Fruit fly (Drosophila melanogaster) whole organism, embryonic: ENCODE data around the gene stck.

Experiments used
- Atf3 ChIP-seq: fragments of 200-800 bp; sonication (Bioruptor generic); optimal IDR thresholded peaks from 3 replicates; lab custom pipeline; 2016; ENCODE audit warnings: missing biosample characterization, missing genetic modification characterization
- B-H2 ChIP-seq: fragments of 200-800 bp; sonication (Bioruptor generic); optimal IDR thresholded peaks from 2 replicates; lab custom pipeline; 2018; ENCODE audit warnings: missing biosample characterization, mild to moderate bottlenecking, missing genetic modification characterization
- BtbVII ChIP-seq: fragments of 200-800 bp; sonication (Bioruptor generic); optimal IDR thresholded peaks from 3 replicates; lab custom pipeline; 2017; ENCODE audit warnings: missing biosample characterization, mild to moderate bottlenecking, missing genetic modification characterization
- CG10543 ChIP-seq: fragments of 200-800 bp; sonication (Bioruptor generic); optimal IDR thresholded peaks from 3 replicates; lab custom pipeline; 2017; ENCODE audit warnings: missing biosample characterization, mild to moderate bottlenecking, missing genetic modification characterization, moderate library complexity
- CG11456 ChIP-seq: fragments of 200-800 bp; sonication (Bioruptor generic); IDR thresholded peaks from 3 replicates; pipeline ENCODE4 v1.3.6; 2022; ENCODE audit warnings: missing biosample characterization, missing genetic modification characterization
- CG12071 ChIP-seq: fragments of 200-800 bp; sonication (Bioruptor generic); optimal IDR thresholded peaks from 3 replicates; lab custom pipeline; 2018; ENCODE audit warnings: missing biosample characterization, mild to moderate bottlenecking, missing genetic modification characterization
- CG12744 ChIP-seq: fragments of 200-800 bp; sonication (Bioruptor generic); optimal IDR thresholded peaks from 2 replicates; lab custom pipeline; 2016; ENCODE audit warnings: missing biosample characterization, missing genetic modification characterization
- CG12769 ChIP-seq: fragments of 200-800 bp; sonication (Bioruptor generic); optimal IDR thresholded peaks from 2 replicates; lab custom pipeline; 2019; ENCODE audit warnings: missing biosample characterization, mild to moderate bottlenecking, missing genetic modification characterization, moderate library complexity
- CG13287 ChIP-seq: fragments of 200-800 bp; sonication (Bioruptor generic); IDR thresholded peaks from 2 replicates; pipeline ENCODE4 v1.3.6; 2022; ENCODE audit warnings: missing biosample characterization, missing genetic modification characterization; ENCODE audit not compliant: partially characterized antibody
- CG13894 ChIP-seq: fragments of 200-800 bp; sonication (Bioruptor generic); optimal IDR thresholded peaks from 3 replicates; lab custom pipeline; 2018; ENCODE audit warnings: missing biosample characterization, mild to moderate bottlenecking, missing genetic modification characterization, moderate library complexity
- CG14860 ChIP-seq: fragments of 200-800 bp; sonication (Bioruptor generic); IDR thresholded peaks from 3 replicates; pipeline ENCODE4 v1.3.6; 2022; ENCODE audit warnings: missing biosample characterization, missing genetic modification characterization; ENCODE audit not compliant: partially characterized antibody
- CG15269 ChIP-seq: fragments of 200-800 bp; sonication (Bioruptor generic); optimal IDR thresholded peaks from 2 replicates; lab custom pipeline; 2018; ENCODE audit warnings: missing biosample characterization, mild to moderate bottlenecking, missing genetic modification characterization, moderate library complexity
- CG1647 ChIP-seq: fragments of 200-800 bp; sonication (Bioruptor generic); optimal IDR thresholded peaks from 3 replicates; lab custom pipeline; 2016; ENCODE audit warnings: missing biosample characterization, missing genetic modification characterization
- CG1792 ChIP-seq: fragments of 200-800 bp; sonication (Bioruptor generic); optimal IDR thresholded peaks from 2 replicates; lab custom pipeline; 2016; ENCODE audit warnings: missing biosample characterization, missing genetic modification characterization
- CG18599 ChIP-seq: fragments of 200-800 bp; sonication (Bioruptor generic); optimal IDR thresholded peaks from 3 replicates; lab custom pipeline; 2017; ENCODE audit warnings: missing biosample characterization, missing genetic modification characterization, mild to moderate bottlenecking, moderate library complexity, missing genetic modification reagents
- CG2199 ChIP-seq: fragments of 200-800 bp; sonication (Bioruptor generic); IDR thresholded peaks from 3 replicates; pipeline ENCODE4 v1.3.6; 2022; ENCODE audit warnings: missing biosample characterization, missing genetic modification characterization
- CG2712 ChIP-seq: fragments of 200-800 bp; optimal IDR thresholded peaks from 3 replicates; lab custom pipeline; 2019; ENCODE audit warnings: missing biosample characterization, mild to moderate bottlenecking, missing genetic modification characterization, moderate library complexity
- CG30403 ChIP-seq: fragments of 200-800 bp; sonication (Bioruptor generic); optimal IDR thresholded peaks from 3 replicates; lab custom pipeline; 2016; ENCODE audit warnings: missing biosample characterization, missing genetic modification characterization
- CG32767 ChIP-seq: fragments of 200-800 bp; sonication (Bioruptor generic); IDR thresholded peaks from 2 replicates; pipeline ENCODE4 v1.3.6; 2022; ENCODE audit warnings: missing biosample characterization, missing genetic modification characterization
- CG34422 ChIP-seq: fragments of 200-800 bp; sonication (Bioruptor generic); IDR thresholded peaks from 3 replicates; pipeline ENCODE4 v1.3.6; 2022; ENCODE audit warnings: missing biosample characterization, missing genetic modification characterization
- CG5180 ChIP-seq: fragments of 200-800 bp; sonication (Bioruptor generic); optimal IDR thresholded peaks from 3 replicates; lab custom pipeline; 2017; ENCODE audit warnings: missing biosample characterization, missing genetic modification characterization, mild to moderate bottlenecking, moderate library complexity, missing genetic modification reagents
- CG6813 ChIP-seq: fragments of 200-800 bp; sonication (Bioruptor generic); optimal IDR thresholded peaks from 2 replicates; lab custom pipeline; 2017; ENCODE audit warnings: missing biosample characterization, missing genetic modification characterization, mild to moderate bottlenecking, moderate library complexity, missing genetic modification reagents
- CG8290 ChIP-seq, 3 experiments: fragments of 200-800 bp; sonication (Bioruptor generic); optimal IDR thresholded peaks; 2 replicates each; lab custom pipeline; 2016 to 2019; ENCODE audit warnings: missing biosample characterization in 3 of 3, missing genetic modification characterization in 3 of 3, mild to moderate bottlenecking in 2 of 3, moderate library complexity in 1 of 3
- CG9817 ChIP-seq: fragments of 200-800 bp; sonication (Bioruptor generic); optimal IDR thresholded peaks from 2 replicates; lab custom pipeline; 2018; ENCODE audit warnings: missing biosample characterization, mild to moderate bottlenecking, missing genetic modification characterization, moderate library complexity
- Deaf1 ChIP-seq: fragments of 200-800 bp; optimal IDR thresholded peaks from 3 replicates; lab custom pipeline; 2019; ENCODE audit warnings: missing biosample characterization, mild to moderate bottlenecking, missing genetic modification characterization, moderate library complexity
- Dip2 ChIP-seq: fragments of 200-800 bp; sonication (Bioruptor generic); IDR thresholded peaks from 2 replicates; pipeline ENCODE4 v1.3.6; 2022; ENCODE audit warnings: missing biosample characterization, missing genetic modification characterization
- Dll ChIP-seq: fragments of 200-800 bp; sonication (Bioruptor generic); IDR thresholded peaks from 4 replicates; pipeline ENCODE4 v1.3.6; 2022; ENCODE audit warnings: missing biosample characterization, missing genetic modification characterization; ENCODE audit not compliant: partially characterized antibody
- E2f2 ChIP-seq: fragments of 200-800 bp; sonication (Bioruptor generic); IDR thresholded peaks from 2 replicates; pipeline ENCODE4 v1.3.6; 2022; ENCODE audit warnings: missing biosample characterization, missing genetic modification characterization
- Ets97D ChIP-seq: fragments of 200-800 bp; sonication (Bioruptor generic); optimal IDR thresholded peaks from 3 replicates; lab custom pipeline; 2016; ENCODE audit warnings: missing biosample characterization, missing genetic modification characterization
- Hr39 ChIP-seq: fragments of >200 bp; optimal IDR thresholded peaks from 2 replicates; lab custom pipeline; 2017
- NfI ChIP-seq: fragments of 200-800 bp; sonication (Bioruptor generic); optimal IDR thresholded peaks from 3 replicates; lab custom pipeline; 2018; ENCODE audit warnings: missing biosample characterization, mild to moderate bottlenecking, missing genetic modification characterization, moderate library complexity
- Pdp1 ChIP-seq, 2 experiments: fragments of 200-800 bp; sonication (Bioruptor generic); optimal IDR thresholded peaks; 3 replicates each; lab custom pipeline; 2016; ENCODE audit warnings: missing biosample characterization in 2 of 2, missing genetic modification characterization in 2 of 2, mild to moderate bottlenecking in 1 of 2, moderate library complexity in 1 of 2
- Stat92E ChIP-seq, 3 experiments: fragments of >200 bp in 2 of 3; fragments of 200-800 bp in 1 of 3; sonication (Bioruptor generic) in 1 of 3; optimal IDR thresholded peaks; 2 replicates each; lab custom pipeline; 2017 to 2019; ENCODE audit warnings: missing biosample characterization in 3 of 3, missing genetic modification characterization in 3 of 3, mild to moderate bottlenecking in 1 of 3, moderate library complexity in 1 of 3
- chinmo ChIP-seq: fragments of 200-800 bp; sonication (Bioruptor generic); IDR thresholded peaks from 4 replicates; pipeline ENCODE4 v1.3.6; 2022; ENCODE audit warnings: missing biosample characterization, missing genetic modification characterization; ENCODE audit not compliant: partially characterized antibody
- en ChIP-seq: fragments of 200-800 bp; sonication (Bioruptor generic); optimal IDR thresholded peaks from 2 replicates; lab custom pipeline; 2016; ENCODE audit warnings: missing biosample characterization, missing genetic modification characterization
- eve ChIP-seq, 2 experiments: fragments of >200 bp; optimal IDR thresholded peaks; 2 replicates each; lab custom pipeline; 2017; ENCODE audit warnings: missing biosample characterization in 2 of 2, missing genetic modification characterization in 2 of 2
- fu2 ChIP-seq: fragments of 200-800 bp; sonication (Bioruptor generic); optimal IDR thresholded peaks from 2 replicates; lab custom pipeline; 2016; ENCODE audit warnings: missing biosample characterization, missing genetic modification characterization
- insv ChIP-seq, 2 experiments: fragments of 200-800 bp; sonication (Bioruptor generic); optimal IDR thresholded peaks; 3 replicates each; lab custom pipeline; 2016 to 2018; ENCODE audit warnings: missing biosample characterization in 2 of 2, missing genetic modification characterization in 2 of 2
- kay ChIP-seq: fragments of 200-800 bp; sonication (Bioruptor generic); optimal IDR thresholded peaks from 2 replicates; lab custom pipeline; 2016; ENCODE audit warnings: missing biosample characterization, missing genetic modification characterization
- lab ChIP-seq: fragments of 200-800 bp; sonication (Bioruptor generic); optimal IDR thresholded peaks from 3 replicates; lab custom pipeline; 2017; ENCODE audit warnings: missing biosample characterization, missing genetic modification characterization, mild to moderate bottlenecking, moderate library complexity, missing genetic modification reagents
- mirr ChIP-seq: fragments of 200-800 bp; sonication (Bioruptor generic); optimal IDR thresholded peaks from 3 replicates; lab custom pipeline; 2018; ENCODE audit warnings: missing biosample characterization, mild to moderate bottlenecking, missing genetic modification characterization
- nmo ChIP-seq: fragments of 200-800 bp; sonication (Bioruptor generic); optimal IDR thresholded peaks from 2 replicates; lab custom pipeline; 2018; ENCODE audit warnings: missing biosample characterization, mild to moderate bottlenecking, missing genetic modification characterization, moderate library complexity
- pan ChIP-seq, 4 experiments: fragments of >200 bp in 3 of 4; fragments of 200-800 bp in 1 of 4; sonication (Bioruptor generic) in 1 of 4; optimal IDR thresholded peaks in 3 of 4; IDR thresholded peaks in 1 of 4; 2 replicates each; pipeline versions ENCODE4 v1.3.6 to Lab custom; 2017 to 2022; ENCODE audit warnings: missing biosample characterization in 2 of 4, missing genetic modification characterization in 2 of 4, mixed read lengths in 1 of 4
- row ChIP-seq: fragments of 200-800 bp; sonication (Bioruptor generic); IDR thresholded peaks from 3 replicates; pipeline ENCODE4 v1.3.6; 2022; ENCODE audit warnings: missing biosample characterization, missing genetic modification characterization
- sd ChIP-seq: fragments of 200-800 bp; sonication (Bioruptor generic); optimal IDR thresholded peaks from 3 replicates; lab custom pipeline; 2018; ENCODE audit warnings: missing biosample characterization, mild to moderate bottlenecking, missing genetic modification characterization, moderate library complexity
- twi ChIP-seq: fragments of 200-800 bp; optimal IDR thresholded peaks from 2 replicates; lab custom pipeline; 2019; ENCODE audit warnings: missing biosample characterization, mild to moderate bottlenecking, missing genetic modification characterization, moderate library complexity
- vvl ChIP-seq: fragments of 200-800 bp; sonication (Bioruptor generic); IDR thresholded peaks from 2 replicates; pipeline ENCODE4 v1.3.6; 2022; ENCODE audit warnings: missing biosample characterization, missing genetic modification characterization

stck gene

DNA sequence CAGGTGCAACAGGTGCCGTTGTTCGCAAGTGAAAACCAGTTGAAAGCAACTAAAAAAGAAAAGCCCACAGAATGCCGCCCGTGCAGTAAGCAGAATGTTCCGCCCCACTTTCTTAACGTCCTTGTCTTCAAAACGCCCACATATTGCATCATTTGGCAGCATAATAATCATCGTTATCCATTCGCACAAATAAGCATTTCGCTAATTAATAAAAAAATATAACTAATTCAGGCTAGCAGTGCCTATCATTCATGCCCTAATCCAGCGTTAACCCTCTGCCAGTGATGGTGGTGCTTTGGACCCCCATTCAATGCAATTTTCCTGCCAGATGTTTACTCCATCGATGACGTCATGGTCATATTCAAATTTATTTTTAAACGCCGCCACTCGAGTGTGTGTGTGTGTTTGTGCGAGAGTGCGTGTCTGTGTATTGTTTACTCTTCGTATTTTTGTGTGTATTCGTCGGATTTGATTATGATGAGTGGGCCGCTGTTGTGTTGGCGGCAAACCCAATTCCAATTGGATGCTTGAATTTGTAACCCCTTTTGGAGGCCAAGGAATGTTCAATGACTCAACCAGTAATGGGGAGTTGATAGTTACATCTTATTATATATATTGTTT, 704 bp downstream of the stck start:
- TF ChIP-seq CG12744 (GFP tag; lab: Kevin White, UChicago) (no peak), Dip2 (GFP tag; lab: Robert Waterston, UW) (no peak), insv (GFP tag; optimal IDR thresholded peaks at IDR 0.05; lab: Kevin White, UChicago) (peak in 1 of 2 experiments; percentile 83), CG9817 (tag; lab: Kevin White, UChicago) (no peak), B-H2 (GFP tag; lab: Kevin White, UChicago) (peak; percentile 27), fu2 (GFP tag; lab: Kevin White, UChicago) (no peak), NfI (GFP tag; lab: Kevin White, UChicago) (peak; percentile 25), CG2199 (GFP tag; lab: Robert Waterston, UW) (0 out of 3 replicates have a peak, but pooled peaks have one; percentile 9), E2f2 (GFP tag; lab: Robert Waterston, UW) (peak; percentile 37; the same call in 1 of the 2 replicates), vvl (GFP tag; lab: Robert Waterston, UW) (peak; percentile 57), row (GFP tag; lab: Robert Waterston, UW) (0 out of 3 replicates have a peak, but pooled peaks have one; percentile 2), CG12071 (peak; percentile 2), sd (peak; percentile 83), kay (GFP tag; lab: Kevin White, UChicago) (peak; percentile 20), CG13287 (no peak), CG11456 (GFP tag; lab: Robert Waterston, UW) (no peak), CG5180 (GFP tag; lab: Kevin White, UChicago) (peak; percentile 18), CG1792 (GFP tag; lab: Kevin White, UChicago) (no peak), Hr39 (lab: Kevin White, UChicago) (no peak), CG2712 (tag; lab: Kevin White, UChicago) (no peak), CG1647 (GFP tag; lab: Kevin White, UChicago) (no peak), Atf3 (GFP tag; lab: Kevin White, UChicago) (peak; percentile 40), CG13894 (peak; percentile 2), en (no peak), CG12769 (tag; lab: Kevin White, UChicago) (peak; percentile 40), eve (GFP tag; optimal IDR thresholded peaks at IDR 0.05; lab: Kevin White, UChicago) (peak in 1 of 2 experiments; percentile 73), Dll (GFP tag; lab: Robert Waterston, UW) (no peak), CG34422 (GFP tag; lab: Robert Waterston, UW) (peak; percentile 28; the same call in 1 of the 3 replicates), lab (GFP tag; lab: Kevin White, UChicago) (peak; percentile 10), Deaf1 (tag; lab: Kevin White, UChicago) (peak; percentile 69), Ets97D (GFP tag; lab: Kevin White, UChicago) (no peak), CG6813 (GFP tag; lab: Kevin White, UChicago) (peak; percentile 14), CG18599 (peak; percentile 5), CG10543 (peak; percentile 71), CG14860 (GFP tag; lab: Robert Waterston, UW) (no peak), Stat92E (GFP tag; optimal IDR thresholded peaks at IDR 0.05; lab: Kevin White, UChicago) (peak in 1 of 3 experiments; percentile 56), BtbVII (GFP tag; lab: Kevin White, UChicago) (peak; percentile 89), CG15269 (tag; lab: Kevin White, UChicago) (no peak), pan (optimal IDR thresholded peaks at IDR 0.05; lab: Kevin White, UChicago) (no peak), pan (GFP tag; optimal IDR thresholded peaks at IDR 0.05 in 1 of 2, IDR thresholded peaks at IDR 0.05 in 1 of 2) (peak in 1 of 2 experiments; percentile 35), mirr (GFP tag; lab: Kevin White, UChicago) (peak; percentile 37), CG30403 (GFP tag; lab: Kevin White, UChicago) (no peak), Pdp1 (GFP tag; optimal IDR thresholded peaks at IDR 0.05; lab: Kevin White, UChicago) (peak in 1 of 2 experiments; percentile 73), twi (peak; percentile 72), CG8290 (GFP tag; optimal IDR thresholded peaks at IDR 0.05; lab: Kevin White, UChicago) (no peak), CG8290 (tag; optimal IDR thresholded peaks at IDR 0.05; lab: Kevin White, UChicago) (peak in 1 of 2 experiments; percentile 51), nmo (GFP tag; lab: Kevin White, UChicago) (no peak), chinmo (peak; percentile 85; the same call in 2 of the 4 replicates), CG32767 (peak; percentile 77; the same call in 1 of the 2 replicates)
